Worm (Caenorhabditis elegans): Measurements from ENCODE around the gene F15B9.6.

DNA sequence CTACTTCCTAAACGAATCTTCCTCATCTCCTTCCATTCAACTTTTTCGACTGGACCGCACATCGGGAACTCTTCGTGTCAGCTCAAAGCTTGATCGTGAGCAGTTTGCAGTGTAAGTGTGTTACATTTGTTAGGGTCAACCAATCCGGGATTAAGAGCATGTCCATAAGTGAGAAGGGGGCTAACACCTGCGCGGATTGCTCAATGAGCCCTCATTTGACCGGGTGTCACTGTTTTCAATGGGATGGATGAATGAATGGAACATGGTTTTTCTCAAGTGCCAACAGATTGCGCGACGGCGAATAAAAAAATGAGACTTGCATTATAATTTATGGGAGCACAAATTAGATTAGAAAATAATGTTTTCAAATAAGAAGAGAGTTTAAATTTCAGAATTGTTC lies 11.3 kb downstream of the F15B9.6 start:
- TF ChIP-seq ceh-82 (tag; optimal IDR thresholded peaks at IDR 0.05): no peak
- TF ChIP-seq unc-62 (GFP tag; optimal IDR thresholded peaks at IDR 0.05): no peak
- no peak for TF ChIP-seq nhr-90 (tag; optimal IDR thresholded peaks at IDR 0.05; ENCODE audit: poor library complexity)
- TF ChIP-seq ets-5 (GFP tag; IDR thresholded peaks at IDR 0.05): no peak
- no peak for TF ChIP-seq dpl-1 (GFP tag; optimal IDR thresholded peaks at IDR 0.05)
- no peak for TF ChIP-seq aly-2 (tag; optimal IDR thresholded peaks at IDR 0.05)
- TF ChIP-seq ztf-11 (tag; optimal IDR thresholded peaks at IDR 0.05): no peak
- TF ChIP-seq lin-35 (GFP tag; optimal IDR thresholded peaks at IDR 0.05): no peak
- TF ChIP-seq nhr-76 (tag; optimal IDR thresholded peaks at IDR 0.05): no peak
- TF ChIP-seq ces-1 (GFP tag; optimal IDR thresholded peaks at IDR 0.05): no peak
- TF ChIP-seq ztf-4 (tag; optimal IDR thresholded peaks at IDR 0.05): no peak
